Fruit fly (Drosophila melanogaster): ENCODE measurements around the gene wapl.

The wapl gene

DNA sequence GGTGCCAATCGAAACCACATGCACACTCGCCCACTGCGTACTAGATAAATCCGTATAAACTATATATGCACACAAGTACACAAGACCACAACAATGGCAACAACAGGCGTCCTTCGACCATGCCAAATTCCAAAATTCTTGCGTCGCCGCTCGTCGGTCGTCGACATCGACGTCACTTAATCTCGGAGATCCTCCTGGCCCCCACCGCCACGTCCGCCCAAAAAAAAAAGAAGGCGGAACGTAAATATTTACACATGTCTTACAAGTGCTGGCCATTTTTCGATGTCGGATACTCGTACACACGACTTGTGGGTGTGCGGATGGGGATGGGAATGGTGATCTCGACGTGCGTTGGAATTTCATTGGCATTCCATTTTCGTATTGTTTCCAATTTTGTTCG lies 4.6 kb upstream of the wapl start:
- TF ChIP-seq pan (optimal IDR thresholded peaks at IDR 0.05) (no peak), Dll (optimal IDR thresholded peaks at IDR 0.05) (no peak)

DNA sequence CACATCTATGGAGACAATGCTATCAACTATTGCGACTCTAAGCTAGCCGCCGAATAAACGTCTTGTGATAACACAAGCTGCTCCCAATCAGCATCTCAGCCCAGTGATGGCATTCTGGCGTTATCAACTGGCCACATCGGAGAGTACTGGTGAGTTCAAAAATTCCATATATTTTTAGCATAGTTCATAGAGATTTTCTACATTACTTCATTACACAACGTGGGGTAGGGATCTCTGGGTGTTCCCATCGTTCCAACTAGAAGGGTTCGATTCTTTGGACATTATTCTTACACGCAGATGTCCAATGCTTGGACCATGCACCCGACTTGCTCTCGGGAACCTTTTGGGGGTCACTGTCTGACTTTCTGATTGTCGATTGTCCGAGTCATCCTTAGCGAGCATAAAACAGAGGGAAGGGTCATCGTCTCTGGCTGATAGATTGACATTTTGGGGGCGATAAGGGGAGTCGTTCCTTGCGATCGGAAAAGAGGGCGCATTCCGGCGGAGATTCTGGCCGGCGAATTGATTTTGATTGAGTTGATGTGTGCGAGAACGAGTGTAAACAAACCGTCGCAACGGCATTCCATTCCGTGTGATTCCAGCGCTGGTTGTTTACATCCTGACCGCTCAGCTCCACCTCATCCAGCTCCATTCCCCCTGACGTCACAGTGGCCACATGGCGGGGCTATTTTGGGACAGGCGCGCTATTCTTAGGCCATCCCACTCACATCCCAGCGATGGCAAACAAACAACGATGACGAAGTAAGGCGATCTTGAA lies 3.5 kb upstream of the wapl start, which contains the start of the genes Cyp4d1 and CG3630:
Gene Cyp4d1 (minus strand): TSS at position 51 of the 778 bp plus-strand sequence.
Gene CG3630 (plus strand): TSS at position 67 of the 778 bp plus-strand sequence.
- no peak for TF ChIP-seq EcR (GFP tag; optimal IDR thresholded peaks at IDR 0.05)
- TF ChIP-seq usp (GFP tag; optimal IDR thresholded peaks at IDR 0.05), result no peak
- TF ChIP-seq psq (optimal IDR thresholded peaks at IDR 0.05), result no peak
- no peak for TF ChIP-seq pan (optimal IDR thresholded peaks at IDR 0.05)
- no peak for TF ChIP-seq CG8478 (optimal IDR thresholded peaks at IDR 0.05)
- TF ChIP-seq Dll (optimal IDR thresholded peaks at IDR 0.05), result no peak

DNA sequence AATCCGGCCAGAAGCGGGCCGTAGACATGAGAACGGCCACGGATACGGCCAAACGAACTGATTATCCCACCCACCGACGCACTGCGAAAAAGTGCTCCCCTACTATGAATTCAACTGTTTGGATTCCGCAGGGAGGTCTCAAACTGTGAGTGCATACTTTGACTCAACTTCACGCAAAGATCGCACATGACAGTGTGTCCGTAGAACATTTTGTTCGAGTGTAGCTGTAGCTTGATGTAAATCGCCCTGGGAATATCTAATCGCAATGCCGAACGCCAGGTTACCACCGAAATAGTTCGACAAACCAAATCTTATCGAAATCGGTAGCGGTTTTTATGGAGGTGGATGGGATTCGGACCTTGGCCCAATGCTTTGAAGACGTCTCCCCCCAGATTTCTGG lies 2.2 kb upstream of the wapl start:
- no peak for TF ChIP-seq EcR (GFP tag; optimal IDR thresholded peaks at IDR 0.05)
- no peak for TF ChIP-seq psq (optimal IDR thresholded peaks at IDR 0.05)
- no peak for TF ChIP-seq CG8478 (optimal IDR thresholded peaks at IDR 0.05)
- no peak for TF ChIP-seq usp (GFP tag; optimal IDR thresholded peaks at IDR 0.05)
- TF ChIP-seq Dll (optimal IDR thresholded peaks at IDR 0.05), result no peak
- no peak for TF ChIP-seq pan (optimal IDR thresholded peaks at IDR 0.05)

DNA sequence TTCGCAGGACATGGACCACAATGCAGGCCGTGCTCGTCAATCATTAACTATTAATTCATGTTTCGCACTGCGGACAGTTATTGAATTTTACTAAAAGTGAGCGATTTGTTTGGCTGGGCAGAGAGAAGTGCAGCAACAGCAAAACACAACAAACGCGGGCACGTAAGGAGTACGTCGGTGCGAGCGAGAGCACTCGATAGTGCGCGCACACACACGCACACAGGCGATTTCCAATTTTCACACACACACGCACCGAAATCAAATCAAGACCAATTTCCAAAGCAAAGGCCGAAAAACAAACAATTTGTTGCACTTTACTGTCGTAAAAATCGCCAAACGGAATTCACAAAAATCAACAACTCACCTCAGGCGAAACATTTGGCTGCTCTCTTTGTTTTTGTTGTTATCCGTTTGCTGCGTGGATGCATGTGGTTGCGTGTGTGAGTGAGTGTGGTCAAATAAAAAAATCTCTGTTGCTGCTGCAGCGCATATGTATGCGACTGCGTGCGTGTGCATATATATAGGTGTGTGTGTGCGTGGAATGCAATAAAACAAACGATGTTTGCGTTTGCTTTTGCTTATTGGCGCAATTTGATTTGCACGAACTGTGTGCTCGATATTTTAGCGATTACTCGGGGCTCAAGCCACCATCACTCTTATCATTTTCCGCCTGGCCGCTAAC lies 713 bp downstream of the wapl start:
- TF ChIP-seq CG8478 (optimal IDR thresholded peaks at IDR 0.05) (peak; percentile 95), EcR (GFP tag; optimal IDR thresholded peaks at IDR 0.05) (no peak), Dll (optimal IDR thresholded peaks at IDR 0.05) (peak; percentile 25), pan (optimal IDR thresholded peaks at IDR 0.05) (no peak)

DNA sequence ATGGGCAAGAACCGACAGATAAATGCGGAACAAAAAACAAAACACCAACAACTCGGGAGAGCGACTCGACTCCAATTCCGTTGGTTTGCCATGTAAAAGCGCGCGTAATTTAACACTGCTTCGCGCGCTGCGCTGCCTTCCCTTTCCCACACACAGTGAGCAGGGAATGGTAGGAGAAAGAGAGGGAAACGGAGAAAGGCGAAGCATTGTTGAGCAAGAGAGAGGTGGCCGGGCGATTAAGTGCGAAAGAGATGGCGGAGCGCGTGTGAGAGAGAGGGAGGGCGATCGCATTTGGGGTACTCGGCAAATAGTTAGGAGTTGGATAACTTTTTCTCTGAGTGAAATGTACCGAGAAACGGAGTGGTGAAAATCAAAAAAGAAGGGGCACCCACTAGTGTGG lies 2.9 kb downstream of the wapl start:
- TF ChIP-seq Dll (optimal IDR thresholded peaks at IDR 0.05) (peak; percentile 74), CG8478 (optimal IDR thresholded peaks at IDR 0.05) (peak; percentile 66), pan (optimal IDR thresholded peaks at IDR 0.05) (no peak), psq (optimal IDR thresholded peaks at IDR 0.05) (no peak)

DNA sequence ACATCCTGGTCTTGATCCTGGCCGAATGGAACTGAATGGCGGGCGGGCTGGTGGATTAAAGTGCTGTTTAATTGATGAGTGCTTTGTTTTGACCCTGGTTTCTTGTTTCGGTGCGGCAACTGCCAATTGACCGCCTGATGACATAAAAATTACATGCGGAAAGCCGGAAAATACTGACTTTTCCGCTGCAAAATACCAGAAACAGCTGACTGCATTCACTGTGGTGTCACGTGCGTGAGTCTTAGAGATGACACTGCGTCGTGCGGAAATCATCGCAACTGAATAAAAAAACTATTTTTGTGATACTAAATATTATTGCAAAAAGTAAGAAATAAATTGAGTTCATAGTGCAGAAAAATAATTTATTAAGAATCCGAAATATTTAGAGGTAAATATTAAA lies 9.3 kb downstream of the wapl start, which contains the start of gene bcn92:
Gene bcn92 (minus strand): TSS at position 170 of the 400 bp plus-strand sequence.
- TF ChIP-seq EcR (GFP tag; optimal IDR thresholded peaks at IDR 0.05) (no peak), usp (GFP tag; optimal IDR thresholded peaks at IDR 0.05) (no peak), pan (optimal IDR thresholded peaks at IDR 0.05) (no peak), Dll (optimal IDR thresholded peaks at IDR 0.05) (no peak)

DNA sequence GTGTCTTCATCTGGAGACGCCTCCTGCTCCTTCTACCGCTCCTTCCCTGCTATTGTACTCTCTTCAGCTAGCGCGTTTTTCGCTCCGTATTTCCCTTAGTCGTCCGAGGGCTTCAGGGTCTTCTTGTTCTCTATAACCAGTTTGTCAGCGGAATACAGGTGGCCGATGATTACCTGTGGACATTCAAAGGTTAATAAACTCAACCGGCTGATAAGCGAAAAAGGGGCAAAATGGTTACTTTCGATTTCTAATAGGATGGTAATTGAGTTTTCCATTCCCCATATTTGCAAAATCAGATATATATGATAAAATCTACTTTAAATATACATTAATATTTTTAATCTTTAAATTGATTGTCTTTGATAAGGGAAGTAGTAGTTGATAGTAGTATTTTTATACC lies 10.1 kb downstream of the wapl start:
- TF ChIP-seq EcR (GFP tag; optimal IDR thresholded peaks at IDR 0.05) (no peak), psq (optimal IDR thresholded peaks at IDR 0.05) (no peak), usp (GFP tag; optimal IDR thresholded peaks at IDR 0.05) (no peak), CG8478 (optimal IDR thresholded peaks at IDR 0.05) (no peak), pan (optimal IDR thresholded peaks at IDR 0.05) (no peak)

DNA sequence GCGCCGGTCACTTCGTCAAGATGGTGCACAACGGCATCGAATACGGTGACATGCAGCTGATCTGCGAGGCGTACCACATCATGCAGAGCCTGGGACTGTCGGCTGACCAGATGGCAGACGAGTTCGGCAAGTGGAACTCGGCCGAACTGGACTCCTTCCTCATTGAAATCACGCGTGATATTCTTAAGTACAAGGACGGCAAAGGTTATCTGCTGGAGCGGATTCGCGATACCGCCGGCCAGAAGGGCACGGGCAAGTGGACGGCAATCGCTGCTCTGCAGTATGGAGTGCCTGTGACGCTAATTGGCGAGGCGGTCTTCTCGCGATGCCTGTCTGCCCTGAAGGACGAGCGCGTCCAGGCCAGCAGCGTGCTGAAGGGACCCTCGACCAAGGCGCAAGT lies 11.3 kb downstream of the wapl start:
- TF ChIP-seq pan (optimal IDR thresholded peaks at IDR 0.05) (no peak), Dll (optimal IDR thresholded peaks at IDR 0.05) (no peak), CG8478 (optimal IDR thresholded peaks at IDR 0.05) (no peak), psq (optimal IDR thresholded peaks at IDR 0.05) (no peak), usp (GFP tag; optimal IDR thresholded peaks at IDR 0.05) (no peak), EcR (GFP tag; optimal IDR thresholded peaks at IDR 0.05) (no peak)

DNA sequence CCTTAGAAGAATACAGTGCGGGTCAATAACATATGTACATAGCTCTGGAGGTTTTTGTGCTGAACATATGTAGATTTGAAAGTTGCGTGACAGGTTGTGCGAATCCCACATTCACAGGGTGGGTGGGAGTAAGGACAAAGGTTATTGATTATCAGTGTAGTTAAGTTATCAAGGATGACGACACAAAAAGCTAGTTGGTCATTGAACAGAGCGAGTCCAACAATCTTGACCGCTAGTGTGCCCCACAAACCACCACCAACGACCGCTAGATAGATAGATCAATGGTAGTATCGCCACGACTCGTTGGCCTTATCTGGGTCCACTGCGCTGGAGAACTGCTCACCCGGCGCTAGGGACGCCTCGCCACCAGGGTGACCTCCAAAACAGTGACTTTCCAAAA lies 12.2 kb downstream of the wapl start:
- TF ChIP-seq usp (GFP tag; optimal IDR thresholded peaks at IDR 0.05), result no peak
- TF ChIP-seq CG8478 (optimal IDR thresholded peaks at IDR 0.05), result no peak
- no peak for TF ChIP-seq pan (optimal IDR thresholded peaks at IDR 0.05)
- TF ChIP-seq EcR (GFP tag; optimal IDR thresholded peaks at IDR 0.05), result no peak
- TF ChIP-seq Dll (optimal IDR thresholded peaks at IDR 0.05), result no peak
- no peak for TF ChIP-seq psq (optimal IDR thresholded peaks at IDR 0.05)

DNA sequence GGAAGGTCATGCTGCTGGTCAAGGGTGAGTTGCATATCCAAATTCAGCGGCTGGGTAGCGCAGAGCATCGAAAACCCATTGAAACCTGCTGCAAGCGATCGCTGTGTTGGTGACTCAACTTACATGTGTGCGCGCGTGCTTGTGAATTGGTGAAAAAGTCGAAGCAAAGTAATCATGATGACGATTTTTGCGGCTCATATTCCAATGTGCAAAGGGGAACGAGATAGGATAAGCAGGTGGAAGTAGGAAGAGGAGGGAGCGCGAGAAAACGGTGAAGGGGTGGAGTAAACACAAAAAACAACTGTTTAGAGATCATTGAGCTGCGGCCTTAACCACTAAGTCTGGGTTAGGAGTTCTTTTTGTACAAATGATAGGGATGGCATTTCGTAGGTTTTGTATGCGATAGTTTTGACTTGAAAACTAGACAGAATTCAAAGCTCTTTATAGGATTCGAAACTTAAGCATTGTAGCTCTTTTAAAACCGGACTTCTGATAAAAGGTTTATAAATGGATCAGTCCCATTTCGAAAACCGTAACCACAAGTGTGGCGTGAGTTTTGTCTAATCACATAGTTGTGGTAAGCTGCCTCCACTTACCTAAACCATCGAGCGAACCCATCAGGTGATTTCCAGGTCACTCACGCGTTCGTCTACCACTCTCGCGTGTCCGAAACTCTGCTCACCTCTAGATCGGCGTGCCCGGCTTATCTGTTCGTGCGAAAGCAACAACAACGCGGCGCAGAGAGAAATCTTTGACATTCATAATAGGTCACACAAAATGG lies 12.9 kb downstream of the wapl start:
- no peak for TF ChIP-seq psq (optimal IDR thresholded peaks at IDR 0.05)

DNA sequence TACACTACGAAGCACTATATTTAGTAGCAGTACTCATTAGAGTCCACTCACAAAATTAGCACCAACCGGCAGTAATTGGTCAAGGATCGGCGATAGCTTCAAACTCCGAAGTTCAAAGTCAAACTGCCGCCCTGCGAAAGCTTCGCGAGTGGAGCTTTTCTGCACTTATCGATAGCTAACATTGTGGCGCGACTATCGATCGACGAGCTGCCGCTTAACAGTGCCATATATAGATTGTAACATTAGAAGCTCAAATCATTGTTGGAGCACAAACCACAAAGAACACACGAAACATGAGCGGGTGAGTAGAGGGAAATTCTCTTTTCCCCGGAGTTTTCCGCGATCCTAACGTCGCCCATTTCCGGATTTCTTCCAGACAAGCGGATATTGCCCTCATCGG lies 13.7 kb downstream of the wapl start, which contains the start of gene Pgd:
Gene Pgd (plus strand): TSS at position 23 of the 400 bp plus-strand sequence.
- TF ChIP-seq EcR (GFP tag; optimal IDR thresholded peaks at IDR 0.05), result no peak
- TF ChIP-seq CG8478 (optimal IDR thresholded peaks at IDR 0.05), result no peak
- TF ChIP-seq pan (optimal IDR thresholded peaks at IDR 0.05), result no peak
- TF ChIP-seq usp (GFP tag; optimal IDR thresholded peaks at IDR 0.05), result no peak
- no peak for TF ChIP-seq psq (optimal IDR thresholded peaks at IDR 0.05)
- no peak for TF ChIP-seq Dll (optimal IDR thresholded peaks at IDR 0.05)

DNA sequence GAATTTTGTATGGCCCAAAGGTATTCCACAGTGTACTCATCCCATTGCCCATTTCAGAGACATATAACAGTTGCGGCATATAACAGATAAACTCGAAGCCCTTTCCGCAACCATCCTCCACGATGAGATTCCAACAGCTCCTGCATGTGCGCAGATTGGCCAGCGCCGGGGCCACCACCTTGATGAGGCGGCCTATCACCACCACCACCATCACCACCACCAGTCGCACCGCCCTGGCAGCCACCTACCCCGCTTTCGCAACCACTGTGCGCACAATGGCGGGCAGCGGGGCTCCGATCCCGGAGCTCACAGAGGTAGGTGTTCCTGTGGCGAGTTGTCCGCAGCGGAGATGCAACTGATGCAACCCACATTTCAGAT lies 15.9 kb downstream of the wapl start:
- no peak for TF ChIP-seq psq (optimal IDR thresholded peaks at IDR 0.05)
- no peak for TF ChIP-seq EcR (GFP tag; optimal IDR thresholded peaks at IDR 0.05)
- no peak for TF ChIP-seq pan (optimal IDR thresholded peaks at IDR 0.05)

Data from whole organism.